Fruit fly (Drosophila melanogaster): ENCODE data around the gene 5-HT2B.

DNA sequence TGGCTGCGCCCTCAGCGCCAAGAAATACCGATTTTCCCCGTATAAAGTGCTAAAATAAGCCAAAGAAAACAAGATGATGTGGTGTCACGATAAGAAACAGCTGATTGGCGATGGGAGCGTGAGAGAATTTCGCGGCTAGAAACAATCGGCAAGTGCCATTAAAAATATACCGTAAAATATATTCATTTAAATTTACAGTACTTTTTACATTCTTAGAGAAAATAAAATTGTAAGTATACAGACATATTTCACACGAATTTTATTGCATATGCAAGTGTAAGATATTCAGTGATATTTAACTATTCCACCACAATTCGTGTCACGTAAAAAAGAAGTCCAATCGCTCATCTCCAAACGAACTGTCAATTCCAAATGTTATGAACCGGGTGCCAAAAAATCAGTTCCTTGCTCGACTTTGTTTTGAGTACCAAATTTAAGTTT is 98.6 kb downstream of the 5-HT2B start, which contains the start of the genes Unc50, CG11755 and CG8043:
- TF ChIP-seq Sin3A (optimal IDR thresholded peaks at IDR 0.05): no peak
- no peak for TF ChIP-seq h (optimal IDR thresholded peaks at IDR 0.05)
- no peak for TF ChIP-seq insv (optimal IDR thresholded peaks at IDR 0.05)
